Worm (Caenorhabditis elegans) whole organism, L4 larva: ENCODE results near the gene oac-14.

Source experiments
- D1046.2 ChIP-seq: fragments of 200-800 bp; sonication (Bioruptor generic); IDR thresholded peaks from 2 replicates; pipeline ENCODE4 v1.3.6; 2022; ENCODE audit warnings: missing genetic modification characterization, missing compliant biosample characterization
- F37D6.2 ChIP-seq: sonication (generic microtip); optimal IDR thresholded peaks from 2 replicates; lab custom pipeline; 2016; ENCODE audit warnings: mild to moderate bottlenecking, missing genetic modification characterization, missing compliant biosample characterization
- F44E2.7 ChIP-seq: fragments of 200-800 bp; sonication (Bioruptor generic); IDR thresholded peaks from 2 replicates; pipeline ENCODE4 v2.1.2; 2022; ENCODE audit warnings: missing genetic modification characterization, missing compliant biosample characterization
- F49E8.2 ChIP-seq: sonication (generic microtip); optimal IDR thresholded peaks from 2 replicates; lab custom pipeline; 2016; ENCODE audit warnings: missing compliant biosample characterization, mild to moderate bottlenecking, missing genetic modification characterization, borderline replicate concordance
- Y105C5A.15 ChIP-seq: fragments of 200-800 bp; sonication (Bioruptor generic); IDR thresholded peaks from 2 replicates; pipeline ENCODE4 v1.3.6; 2022; ENCODE audit warnings: missing genetic modification characterization, missing compliant biosample characterization
- Y5F2A.4 ChIP-seq: fragments of 200-800 bp; sonication (Bioruptor generic); optimal IDR thresholded peaks from 2 replicates; lab custom pipeline; 2018; ENCODE audit warnings: mild to moderate bottlenecking, missing genetic modification characterization, missing compliant biosample characterization
- aha-1 ChIP-seq: fragments of 150-350 bp; peaks from one replicate; lab custom pipeline; 2014; ENCODE audit warnings: missing biosample characterization, missing genetic modification characterization
- ama-1 ChIP-seq: fragments of 150-350 bp; optimal IDR thresholded peaks from 2 replicates; lab custom pipeline; 2014; ENCODE audit warnings: inconsistent platforms, mixed read lengths
- ceh-32 ChIP-seq: sonication (generic microtip); optimal IDR thresholded peaks from 2 replicates; lab custom pipeline; 2016; ENCODE audit warnings: mild to moderate bottlenecking, missing genetic modification characterization, missing compliant biosample characterization; ENCODE audit not compliant: poor library complexity
- ceh-44 ChIP-seq: fragments of 200-800 bp; sonication (Bioruptor generic); IDR thresholded peaks from 2 replicates; pipeline ENCODE4 v1.3.6; 2022; ENCODE audit warnings: missing genetic modification reagents, missing genetic modification characterization, missing compliant biosample characterization
- ceh-62 ChIP-seq: sonication (generic microtip); optimal IDR thresholded peaks from 2 replicates; lab custom pipeline; 2017; ENCODE audit warnings: missing biosample characterization, missing genetic modification characterization
- ces-1 ChIP-seq: fragments of 150-350 bp; sonication (generic microtip); optimal IDR thresholded peaks from 4 replicates; lab custom pipeline; 2014; ENCODE audit warnings: missing biosample characterization, missing genetic modification reagents, missing genetic modification characterization
- cey-2 ChIP-seq: sonication (generic microtip); optimal IDR thresholded peaks from 3 replicates; lab custom pipeline; 2017; ENCODE audit warnings: missing genetic modification characterization, mild to moderate bottlenecking, missing compliant biosample characterization, antibody characterized with exemption, borderline replicate concordance; ENCODE audit not compliant: insufficient read depth
- daf-16 ChIP-seq, 3 experiments: sonication (generic microtip); optimal IDR thresholded peaks; 2 replicates each; lab custom pipeline; 2016 to 2017; ENCODE audit warnings: missing genetic modification characterization in 3 of 3, missing genetic modification reagents in 3 of 3, mild to moderate bottlenecking in 2 of 3, missing compliant biosample characterization in 2 of 3, missing biosample characterization in 1 of 3, moderate library complexity in 1 of 3
- daf-19 ChIP-seq: fragments of 200-800 bp; sonication (Bioruptor generic); conservative IDR thresholded peaks from 2 replicates; pipeline ENCODE4 v1.3.6; 2022; ENCODE audit warnings: missing genetic modification characterization, missing compliant biosample characterization
- dmd-6 ChIP-seq: fragments of 200-800 bp; sonication (Bioruptor generic); IDR thresholded peaks from 2 replicates; pipeline ENCODE4 v1.3.6; 2022; ENCODE audit warnings: missing genetic modification reagents, missing genetic modification characterization, missing compliant biosample characterization
- dmd-8 ChIP-seq: fragments of 200-800 bp; sonication (Bioruptor generic); IDR thresholded peaks from 2 replicates; pipeline ENCODE4 v1.3.6; 2022; ENCODE audit warnings: missing genetic modification characterization, missing compliant biosample characterization
- duxl-1 ChIP-seq: sonication (generic microtip); optimal IDR thresholded peaks from 2 replicates; lab custom pipeline; 2016; ENCODE audit warnings: mild to moderate bottlenecking, missing genetic modification characterization, moderate library complexity, missing compliant biosample characterization; ENCODE audit not compliant: poor library complexity
- fkh-10 ChIP-seq: fragments of 150-350 bp; optimal IDR thresholded peaks from 2 replicates; lab custom pipeline; 2014; ENCODE audit warnings: missing biosample characterization, missing genetic modification reagents, missing genetic modification characterization
- fos-1 ChIP-seq: fragments of 150-350 bp; optimal IDR thresholded peaks from 2 replicates; lab custom pipeline; 2014; ENCODE audit warnings: missing biosample characterization, missing genetic modification characterization
- gei-8 ChIP-seq: fragments of 200-800 bp; sonication (Bioruptor generic); optimal IDR thresholded peaks from 2 replicates; lab custom pipeline; 2018; ENCODE audit warnings: mild to moderate bottlenecking, missing genetic modification characterization, missing compliant biosample characterization
- hlh-30 ChIP-seq: sonication (generic microtip); optimal IDR thresholded peaks from 2 replicates; lab custom pipeline; 2017; ENCODE audit warnings: antibody characterized with exemption, mild to moderate bottlenecking, missing genetic modification characterization, missing compliant biosample characterization; ENCODE audit not compliant: insufficient read depth
- hmg-1.1 ChIP-seq: fragments of 200-800 bp; sonication (Bioruptor generic); IDR thresholded peaks from 2 replicates; pipeline ENCODE4 v1.3.6; 2022; ENCODE audit warnings: missing genetic modification reagents, missing genetic modification characterization, missing compliant biosample characterization
- jun-1 ChIP-seq: fragments of 150-350 bp; optimal IDR thresholded peaks from 2 replicates; lab custom pipeline; 2014; ENCODE audit warnings: missing biosample characterization, missing genetic modification reagents, missing genetic modification characterization
- lim-7 ChIP-seq: fragments of 200-800 bp; sonication (Bioruptor generic); IDR thresholded peaks from 2 replicates; pipeline ENCODE4 v1.3.6; 2022; ENCODE audit warnings: missing genetic modification characterization, missing compliant biosample characterization
- lin-1 ChIP-seq: fragments of 200-800 bp; sonication (Bioruptor generic); IDR thresholded peaks from 2 replicates; pipeline ENCODE4 v1.3.6; 2022; ENCODE audit warnings: missing genetic modification reagents, missing genetic modification characterization, missing compliant biosample characterization
- lin-29 ChIP-seq: fragments of 200-800 bp; sonication (Bioruptor generic); IDR thresholded peaks from 2 replicates; pipeline ENCODE4 v1.3.6; 2022; ENCODE audit warnings: missing genetic modification reagents, missing genetic modification characterization, missing compliant biosample characterization
- madf-5 ChIP-seq, 2 experiments: fragments of 200-800 bp; sonication (Bioruptor generic); IDR thresholded peaks; 2 replicates each; pipeline ENCODE4 v1.3.6; 2022; ENCODE audit warnings: missing compliant biosample characterization in 2 of 2, missing genetic modification characterization in 2 of 2
- madf-9 ChIP-seq: fragments of 200-800 bp; sonication (Bioruptor generic); conservative IDR thresholded peaks from 2 replicates; pipeline ENCODE4 v1.3.6; 2022; ENCODE audit warnings: missing genetic modification reagents, missing genetic modification characterization, missing compliant biosample characterization
- mdl-1 ChIP-seq, 2 experiments: fragments of 150-350 bp in 1 of 2; sonication (generic microtip) in 1 of 2; optimal IDR thresholded peaks; 2 replicates each; lab custom pipeline; 2014 to 2017; ENCODE audit warnings: missing biosample characterization in 2 of 2, missing genetic modification characterization in 2 of 2
- mes-2 ChIP-seq: sonication (generic microtip); optimal IDR thresholded peaks from 2 replicates; lab custom pipeline; 2016; ENCODE audit warnings: missing genotype, mild to moderate bottlenecking, missing genetic modification characterization, missing compliant biosample characterization; ENCODE audit not compliant: poor library complexity, severe bottlenecking
- mxl-2 ChIP-seq: fragments of 200-800 bp; sonication (Bioruptor generic); conservative IDR thresholded peaks from 2 replicates; pipeline ENCODE4 v1.3.6; 2022; ENCODE audit warnings: missing genetic modification reagents, missing genetic modification characterization, missing compliant biosample characterization
- nhr-25 ChIP-seq: sonication (generic microtip); optimal IDR thresholded peaks from 2 replicates; lab custom pipeline; 2017; ENCODE audit warnings: missing genetic modification characterization, mild to moderate bottlenecking, missing compliant biosample characterization, antibody characterized with exemption, moderate library complexity, borderline replicate concordance; ENCODE audit not compliant: insufficient read depth
- nhr-41 ChIP-seq: fragments of 200-800 bp; sonication (Bioruptor generic); IDR thresholded peaks from 2 replicates; pipeline ENCODE4 v1.3.6; 2022; ENCODE audit warnings: missing genetic modification reagents, missing genetic modification characterization, missing compliant biosample characterization
- nhr-48 ChIP-seq: sonication (generic microtip); optimal IDR thresholded peaks from 2 replicates; lab custom pipeline; 2016; ENCODE audit warnings: mild to moderate bottlenecking, missing genetic modification characterization, missing compliant biosample characterization
- nhr-76 ChIP-seq: fragments of 150-350 bp; optimal IDR thresholded peaks from 2 replicates; lab custom pipeline; 2014; ENCODE audit warnings: missing biosample characterization, missing genetic modification characterization
- nhr-77 ChIP-seq: fragments of 150-350 bp; optimal IDR thresholded peaks from 2 replicates; lab custom pipeline; 2014; ENCODE audit warnings: missing biosample characterization, missing genetic modification characterization
- php-3 ChIP-seq: fragments of 200-800 bp; sonication (Bioruptor generic); IDR thresholded peaks from 2 replicates; pipeline ENCODE4 v1.3.6; 2022; ENCODE audit warnings: missing genetic modification reagents, missing genetic modification characterization, missing compliant biosample characterization
- pqm-1 ChIP-seq: sonication (generic microtip); optimal IDR thresholded peaks from 2 replicates; lab custom pipeline; 2017; ENCODE audit warnings: missing biosample characterization, missing genetic modification characterization
- rbr-2 ChIP-seq: sonication (generic microtip); optimal IDR thresholded peaks from 2 replicates; lab custom pipeline; 2016; ENCODE audit warnings: missing genotype, missing genetic modification characterization, missing compliant biosample characterization
- sdz-12 ChIP-seq: fragments of 200-800 bp; sonication (Bioruptor generic); optimal IDR thresholded peaks from 2 replicates; lab custom pipeline; 2018; ENCODE audit warnings: mild to moderate bottlenecking, missing genetic modification characterization, missing compliant biosample characterization
- skn-1 ChIP-seq: fragments of 150-350 bp; optimal IDR thresholded peaks from 2 replicates; lab custom pipeline; 2014; ENCODE audit warnings: missing biosample characterization, missing genetic modification characterization
- snpc-4 ChIP-seq: fragments of 150-350 bp; optimal IDR thresholded peaks from 2 replicates; lab custom pipeline; 2014; ENCODE audit warnings: missing biosample characterization, missing genetic modification characterization
- spr-1 ChIP-seq: sonication (generic microtip); optimal IDR thresholded peaks from 2 replicates; lab custom pipeline; 2016; ENCODE audit warnings: mild to moderate bottlenecking, missing genetic modification characterization, missing compliant biosample characterization
- spr-3 ChIP-seq: fragments of 200-800 bp; sonication (Bioruptor generic); optimal IDR thresholded peaks from 2 replicates; lab custom pipeline; 2018; ENCODE audit warnings: mild to moderate bottlenecking, missing genetic modification characterization, missing compliant biosample characterization
- tra-1 ChIP-seq: fragments of 200-800 bp; sonication (Bioruptor generic); IDR thresholded peaks from 2 replicates; pipeline ENCODE4 v1.3.6; 2022; ENCODE audit warnings: missing genetic modification reagents, missing genetic modification characterization, missing compliant biosample characterization
- zag-1 ChIP-seq: fragments of 150-350 bp; optimal IDR thresholded peaks from 2 replicates; lab custom pipeline; 2014; ENCODE audit warnings: missing biosample characterization, missing genetic modification characterization
- zfp-3 ChIP-seq: fragments of 200-800 bp; sonication (Bioruptor generic); conservative IDR thresholded peaks from 2 replicates; pipeline ENCODE4 v1.3.6; 2022; ENCODE audit warnings: missing genetic modification reagents, missing genetic modification characterization, missing compliant biosample characterization
- ztf-11 ChIP-seq: fragments of 150-350 bp; optimal IDR thresholded peaks from 2 replicates; lab custom pipeline; 2014; ENCODE audit warnings: missing biosample characterization, missing genetic modification characterization
- ztf-7 ChIP-seq: fragments of 150-350 bp; optimal IDR thresholded peaks from 2 replicates; lab custom pipeline; 2014; ENCODE audit warnings: missing biosample characterization, missing genetic modification characterization

The oac-14 gene

ce11 chrX:10124338-10124737 lies 17.5 kb downstream of the oac-14 start:
- TF ChIP-seq madf-9 (GFP tag; lab: Robert Waterston, UW) (peak; percentile 61; the same call in 1 of the 2 replicates), ztf-11 (no peak), dmd-8 (GFP tag; lab: Robert Waterston, UW) (no peak; the same call in 1 of the 2 replicates), fkh-10 (GFP tag; lab: Kevin White, UChicago) (no peak), zfp-3 (GFP tag; lab: Robert Waterston, UW) (no peak), madf-5 (GFP tag; IDR thresholded peaks at IDR 0.05; lab: Robert Waterston, UW) (no peak), nhr-41 (GFP tag; lab: Robert Waterston, UW) (no peak), spr-3 (GFP tag; lab: Kevin White, UChicago) (no peak), mxl-2 (GFP tag; lab: Robert Waterston, UW) (0 out of 2 replicates have a peak, but pooled peaks have one; percentile 35), nhr-48 (tag; lab: Kevin White, UChicago) (peak; percentile 37), ces-1 (GFP tag; lab: Kevin White, UChicago) (no peak), F49E8.2 (tag; lab: Kevin White, UChicago) (peak; percentile 4), D1046.2 (GFP tag; lab: Robert Waterston, UW) (no peak), rbr-2 (tag; lab: Kevin White, UChicago) (no peak), fos-1 (tag; lab: Kevin White, UChicago) (no peak), pqm-1 (tag; lab: Kevin White, UChicago) (no peak), gei-8 (GFP tag; lab: Kevin White, UChicago) (no peak), ceh-32 (tag; lab: Kevin White, UChicago) (no peak), snpc-4 (tag; lab: Kevin White, UChicago) (no peak), F44E2.7 (GFP tag; lab: Robert Waterston, UW) (no peak), ama-1 (lab: Kevin White, UChicago) (no peak), Y5F2A.4 (no peak), daf-19 (GFP tag; lab: Robert Waterston, UW) (0 out of 2 replicates have a peak, but pooled peaks have one; percentile 50), hmg-1.1 (GFP tag; lab: Robert Waterston, UW) (peak; percentile 31; the same call in 1 of the 2 replicates), spr-1 (tag; lab: Kevin White, UChicago) (no peak), F37D6.2 (tag; lab: Kevin White, UChicago) (no peak), nhr-76 (tag; lab: Kevin White, UChicago) (no peak), Y105C5A.15 (GFP tag; lab: Robert Waterston, UW) (0 out of 2 replicates have a peak, but pooled peaks have one; percentile 38), aha-1 (tag; lab: Kevin White, UChicago) (no peak), ceh-62 (no peak), skn-1 (tag; lab: Kevin White, UChicago) (no peak), cey-2 (tag; lab: Kevin White, UChicago) (no peak), daf-16 (GFP tag; optimal IDR thresholded peaks at IDR 0.05; lab: Kevin White, UChicago) (peak; percentile 9 to 69), daf-16 (tag; optimal IDR thresholded peaks at IDR 0.05; lab: Kevin White, UChicago) (peak; percentile 67), jun-1 (tag; lab: Kevin White, UChicago) (no peak), lin-29 (GFP tag; lab: Robert Waterston, UW) (0 out of 2 replicates have a peak, but pooled peaks have one; percentile 12), nhr-77 (tag; lab: Kevin White, UChicago) (no peak), php-3 (GFP tag; lab: Robert Waterston, UW) (no peak), sdz-12 (GFP tag; lab: Kevin White, UChicago) (no peak), dmd-6 (GFP tag; lab: Robert Waterston, UW) (peak; percentile 38), tra-1 (GFP tag; lab: Robert Waterston, UW) (0 out of 2 replicates have a peak, but pooled peaks have one; percentile 43), mes-2 (no peak), ceh-44 (GFP tag; lab: Robert Waterston, UW) (no peak), lim-7 (GFP tag; lab: Robert Waterston, UW) (peak; percentile 79), lin-1 (peak; percentile 54; the same call in 1 of the 2 replicates), ztf-7 (peak; percentile 37), hlh-30 (tag; lab: Kevin White, UChicago) (peak; percentile 8), zag-1 (tag; lab: Kevin White, UChicago) (no peak), duxl-1 (tag; lab: Kevin White, UChicago) (no peak), mdl-1 (tag; optimal IDR thresholded peaks at IDR 0.05; lab: Kevin White, UChicago) (no peak), nhr-25 (tag; lab: Kevin White, UChicago) (no peak)
